Fruit fly (Drosophila melanogaster) whole organism, embryonic: ENCODE data around the gene CG3348.
A peak's percentile ranks its signal among the peaks of the same experiment; 100 is the strongest.

Source experiments
- ATbp ChIP-seq: fragments of 200-800 bp; sonication (Bioruptor generic); optimal IDR thresholded peaks from 2 replicates; lab custom pipeline; 2017; ENCODE audit warnings: missing biosample characterization, mild to moderate bottlenecking, missing genetic modification characterization, missing genetic modification reagents
- Abd-B ChIP-seq: fragments of 200-800 bp; sonication (Bioruptor generic); optimal IDR thresholded peaks from 2 replicates; lab custom pipeline; 2018; ENCODE audit warnings: missing biosample characterization, mild to moderate bottlenecking, missing genetic modification characterization, moderate library complexity
- Ada2b ChIP-seq: fragments of 200-800 bp; sonication (Bioruptor generic); IDR thresholded peaks from 2 replicates; pipeline ENCODE4 v1.3.6; 2022; ENCODE audit warnings: missing biosample characterization, missing genetic modification characterization
- Antp ChIP-seq: fragments of 200-800 bp; sonication (Bioruptor generic); optimal IDR thresholded peaks from 3 replicates; lab custom pipeline; 2016; ENCODE audit warnings: missing biosample characterization, missing genetic modification characterization
- CG10431 ChIP-seq: fragments of 200-800 bp; sonication (Bioruptor generic); optimal IDR thresholded peaks from 3 replicates; lab custom pipeline; 2018; ENCODE audit warnings: missing biosample characterization, mild to moderate bottlenecking, missing genetic modification characterization
- CG10462 ChIP-seq: fragments of 200-800 bp; sonication (Bioruptor generic); optimal IDR thresholded peaks from 2 replicates; lab custom pipeline; 2016; ENCODE audit warnings: missing biosample characterization, missing genetic modification characterization
- CG11695 ChIP-seq: fragments of 200-800 bp; sonication (Bioruptor generic); IDR thresholded peaks from 3 replicates; pipeline ENCODE4 v1.3.6; 2022; ENCODE audit warnings: missing biosample characterization, missing genetic modification characterization
- CG12659 ChIP-seq: fragments of 200-800 bp; sonication (Bioruptor generic); optimal IDR thresholded peaks from 3 replicates; lab custom pipeline; 2017; ENCODE audit warnings: mild to moderate bottlenecking, missing biosample characterization, missing genetic modification reagents, missing genetic modification characterization
- CG12744 ChIP-seq: fragments of 200-800 bp; sonication (Bioruptor generic); optimal IDR thresholded peaks from 2 replicates; lab custom pipeline; 2016; ENCODE audit warnings: missing biosample characterization, missing genetic modification characterization
- CG16863 ChIP-seq: fragments of 200-800 bp; sonication (Bioruptor generic); optimal IDR thresholded peaks from 3 replicates; lab custom pipeline; 2016; ENCODE audit warnings: missing biosample characterization, missing genetic modification characterization
- CG18599 ChIP-seq: fragments of 200-800 bp; sonication (Bioruptor generic); optimal IDR thresholded peaks from 3 replicates; lab custom pipeline; 2017; ENCODE audit warnings: missing biosample characterization, missing genetic modification characterization, mild to moderate bottlenecking, moderate library complexity, missing genetic modification reagents
- CG18619 ChIP-seq: fragments of 200-800 bp; sonication (Bioruptor generic); optimal IDR thresholded peaks from 3 replicates; lab custom pipeline; 2017; ENCODE audit warnings: missing biosample characterization, mild to moderate bottlenecking, missing genetic modification characterization
- CG2678 ChIP-seq: fragments of 200-800 bp; sonication (Bioruptor generic); optimal IDR thresholded peaks from 3 replicates; lab custom pipeline; 2019; ENCODE audit warnings: missing biosample characterization, mild to moderate bottlenecking, missing genetic modification characterization, moderate library complexity
- CG2712 ChIP-seq: fragments of 200-800 bp; optimal IDR thresholded peaks from 3 replicates; lab custom pipeline; 2019; ENCODE audit warnings: missing biosample characterization, mild to moderate bottlenecking, missing genetic modification characterization, moderate library complexity
- CG30403 ChIP-seq: fragments of 200-800 bp; sonication (Bioruptor generic); optimal IDR thresholded peaks from 3 replicates; lab custom pipeline; 2016; ENCODE audit warnings: missing biosample characterization, missing genetic modification characterization
- CG31224 ChIP-seq: fragments of 200-800 bp; sonication (Bioruptor generic); IDR thresholded peaks from 2 replicates; pipeline ENCODE4 v1.3.6; 2022; ENCODE audit warnings: missing biosample characterization, missing genetic modification characterization
- CG33557 ChIP-seq: fragments of 200-800 bp; sonication (Bioruptor generic); optimal IDR thresholded peaks from 2 replicates; lab custom pipeline; 2019; ENCODE audit warnings: missing biosample characterization, mild to moderate bottlenecking, missing genetic modification characterization, moderate library complexity
- CG3407 ChIP-seq: fragments of 200-800 bp; sonication (Bioruptor generic); optimal IDR thresholded peaks from 2 replicates; lab custom pipeline; 2018; ENCODE audit warnings: missing biosample characterization, mild to moderate bottlenecking, missing genetic modification characterization
- CG42726 ChIP-seq: fragments of 200-800 bp; sonication (Bioruptor generic); IDR thresholded peaks from 2 replicates; pipeline ENCODE4 v1.3.6; 2022; ENCODE audit warnings: missing biosample characterization, missing genetic modification characterization; ENCODE audit not compliant: partially characterized antibody
- CG4424 ChIP-seq: fragments of 200-800 bp; sonication (Bioruptor generic); optimal IDR thresholded peaks from 3 replicates; lab custom pipeline; 2016; ENCODE audit warnings: missing biosample characterization, missing genetic modification characterization
- CG7357 ChIP-seq: fragments of 200-800 bp; sonication (Bioruptor generic); IDR thresholded peaks from 3 replicates; pipeline ENCODE4 v1.3.6; 2022; ENCODE audit warnings: missing biosample characterization, missing genetic modification characterization
- CG8388 ChIP-seq: fragments of 200-800 bp; sonication (Bioruptor generic); optimal IDR thresholded peaks from 2 replicates; lab custom pipeline; 2019; ENCODE audit warnings: missing biosample characterization, mild to moderate bottlenecking, missing genetic modification characterization, moderate library complexity
- Camta ChIP-seq: fragments of 200-800 bp; sonication (Bioruptor generic); optimal IDR thresholded peaks from 2 replicates; lab custom pipeline; 2016; ENCODE audit warnings: missing biosample characterization, missing genetic modification characterization
- CrebB ChIP-seq: fragments of 200-800 bp; sonication (Bioruptor generic); optimal IDR thresholded peaks from 3 replicates; lab custom pipeline; 2018; ENCODE audit warnings: missing biosample characterization, mild to moderate bottlenecking, missing genetic modification characterization
- Ets97D ChIP-seq: fragments of 200-800 bp; sonication (Bioruptor generic); optimal IDR thresholded peaks from 3 replicates; lab custom pipeline; 2016; ENCODE audit warnings: missing biosample characterization, missing genetic modification characterization
- Lpt ChIP-seq: fragments of >200 bp; optimal IDR thresholded peaks from 2 replicates; lab custom pipeline; 2018; ENCODE audit warnings: missing biosample characterization, missing genetic modification characterization
- Mrtf ChIP-seq: fragments of 200-800 bp; sonication (Bioruptor generic); IDR thresholded peaks from 3 replicates; pipeline ENCODE4 v1.3.6; 2022; ENCODE audit warnings: missing biosample characterization, missing genetic modification characterization
- NC2β ChIP-seq: fragments of 200-800 bp; sonication (Bioruptor generic); optimal IDR thresholded peaks from 2 replicates; lab custom pipeline; 2016; ENCODE audit warnings: missing biosample characterization, missing genetic modification characterization
- Optix ChIP-seq: fragments of 200-800 bp; sonication (Bioruptor generic); IDR thresholded peaks from 3 replicates; pipeline ENCODE4 v1.3.6; 2022; ENCODE audit warnings: missing biosample characterization, missing genetic modification characterization
- abd-A ChIP-seq: fragments of 200-800 bp; sonication (Bioruptor generic); optimal IDR thresholded peaks from 3 replicates; lab custom pipeline; 2019; ENCODE audit warnings: missing biosample characterization, mild to moderate bottlenecking, missing genetic modification characterization, moderate library complexity
- ara ChIP-seq: fragments of 200-800 bp; sonication (Bioruptor generic); IDR thresholded peaks from 2 replicates; pipeline ENCODE4 v1.3.6; 2022; ENCODE audit warnings: missing biosample characterization, missing genetic modification characterization
- ase ChIP-seq: fragments of 200-800 bp; sonication (Bioruptor generic); IDR thresholded peaks from 3 replicates; pipeline ENCODE4 v1.3.6; 2022; ENCODE audit warnings: missing biosample characterization, missing genetic modification characterization
- az2 ChIP-seq: fragments of 200-800 bp; sonication (Bioruptor generic); optimal IDR thresholded peaks from 3 replicates; lab custom pipeline; 2016; ENCODE audit warnings: missing biosample characterization, missing genetic modification characterization
- chinmo ChIP-seq: fragments of 200-800 bp; sonication (Bioruptor generic); IDR thresholded peaks from 4 replicates; pipeline ENCODE4 v1.3.6; 2022; ENCODE audit warnings: missing biosample characterization, missing genetic modification characterization; ENCODE audit not compliant: partially characterized antibody
- chn ChIP-seq: fragments of 200-800 bp; sonication (Bioruptor generic); optimal IDR thresholded peaks from 2 replicates; lab custom pipeline; 2016; ENCODE audit warnings: missing biosample characterization, missing genetic modification characterization
- crp ChIP-seq, 2 experiments: fragments of 200-800 bp; sonication (Bioruptor generic); optimal IDR thresholded peaks; 2 replicates in 1 of 2; 3 replicates in 1 of 2; lab custom pipeline; 2017; ENCODE audit warnings: missing biosample characterization in 2 of 2, missing genetic modification characterization in 2 of 2, mild to moderate bottlenecking in 1 of 2, moderate library complexity in 1 of 2
- gfzf ChIP-seq: fragments of 200-800 bp; sonication (Bioruptor generic); optimal IDR thresholded peaks from 2 replicates; lab custom pipeline; 2016; ENCODE audit warnings: missing biosample characterization, mild to moderate bottlenecking, missing genetic modification characterization, moderate library complexity
- hbn ChIP-seq: fragments of 200-800 bp; sonication (Bioruptor generic); IDR thresholded peaks from 2 replicates; pipeline ENCODE4 v1.3.6; 2022; ENCODE audit warnings: missing biosample characterization, missing genetic modification characterization; ENCODE audit not compliant: partially characterized antibody
- maf-S ChIP-seq: fragments of 200-800 bp; sonication (Bioruptor generic); optimal IDR thresholded peaks from 2 replicates; lab custom pipeline; 2016; ENCODE audit warnings: missing biosample characterization, missing genetic modification characterization
- nerfin-1 ChIP-seq: fragments of 200-800 bp; sonication (Bioruptor generic); optimal IDR thresholded peaks from 3 replicates; lab custom pipeline; 2019; ENCODE audit warnings: missing biosample characterization, mild to moderate bottlenecking, missing genetic modification characterization, moderate library complexity
- onecut ChIP-seq: fragments of 200-800 bp; sonication (Bioruptor generic); IDR thresholded peaks from 2 replicates; pipeline ENCODE4 v1.3.6; 2022; ENCODE audit warnings: missing biosample characterization, missing genetic modification characterization
- pho ChIP-seq: fragments of 200-800 bp; sonication (Bioruptor generic); optimal IDR thresholded peaks from 2 replicates; lab custom pipeline; 2016; ENCODE audit warnings: missing biosample characterization, missing genetic modification characterization
- phol ChIP-seq: fragments of 200-800 bp; sonication (Bioruptor generic); optimal IDR thresholded peaks from 3 replicates; lab custom pipeline; 2018; ENCODE audit warnings: missing biosample characterization, mild to moderate bottlenecking, missing genetic modification characterization, moderate library complexity
- pros ChIP-seq: fragments of 200-800 bp; sonication (Bioruptor generic); optimal IDR thresholded peaks from 3 replicates; lab custom pipeline; 2019; ENCODE audit warnings: missing biosample characterization, mild to moderate bottlenecking, missing genetic modification characterization, moderate library complexity
- seq ChIP-seq: fragments of 200-800 bp; sonication (Bioruptor generic); IDR thresholded peaks from 2 replicates; pipeline ENCODE4 v1.3.6; 2022; ENCODE audit warnings: missing biosample characterization, missing genetic modification characterization
- sug ChIP-seq: fragments of 200-800 bp; optimal IDR thresholded peaks from 2 replicates; lab custom pipeline; 2019; ENCODE audit warnings: missing biosample characterization, mild to moderate bottlenecking, missing genetic modification characterization, moderate library complexity
- twi ChIP-seq: fragments of 200-800 bp; optimal IDR thresholded peaks from 2 replicates; lab custom pipeline; 2019; ENCODE audit warnings: missing biosample characterization, mild to moderate bottlenecking, missing genetic modification characterization, moderate library complexity
- zf30C ChIP-seq: fragments of 200-800 bp; sonication (Bioruptor generic); optimal IDR thresholded peaks from 3 replicates; lab custom pipeline; 2018; ENCODE audit warnings: missing biosample characterization, mild to moderate bottlenecking, missing genetic modification characterization

The CG3348 gene

dm6 chr3R:27288202-27289135, 3.5 kb downstream of the CG3348 start, which contains the start of the genes bigmax and Hmu (continued):
- peak; percentile 81; the same call in 2 of the 4 replicates for TF ChIP-seq chinmo (GFP tag; lab: Robert Waterston, UW)
- peak; percentile 85 for TF ChIP-seq CG12744 (GFP tag; lab: Kevin White, UChicago)
- peak; percentile 81 for TF ChIP-seq CG16863 (GFP tag; lab: Kevin White, UChicago)
- TF ChIP-seq ara (GFP tag; lab: Robert Waterston, UW), result peak; percentile 74
- no peak for TF ChIP-seq Lpt (GFP tag; lab: Kevin White, UChicago)
- TF ChIP-seq onecut (GFP tag; lab: Robert Waterston, UW), result peak; percentile 59
- peak; percentile 91 for TF ChIP-seq CG12659 (GFP tag; lab: Kevin White, UChicago)
- peak; percentile 32 for TF ChIP-seq CG3407 (GFP tag; lab: Kevin White, UChicago)
- TF ChIP-seq ase (GFP tag; lab: Robert Waterston, UW), result peak; percentile 80
- TF ChIP-seq CG7357 (GFP tag; lab: Robert Waterston, UW), result peak; percentile 69; the same call in 2 of the 3 replicates
- peak; percentile 81 for TF ChIP-seq CG2678 (tag; lab: Kevin White, UChicago)
- TF ChIP-seq phol (tag; lab: Kevin White, UChicago), result peak; percentile 87
- TF ChIP-seq twi (tag; lab: Kevin White, UChicago), result peak; percentile 69
- peak; percentile 91 for TF ChIP-seq Antp (GFP tag; lab: Kevin White, UChicago)
- peak; percentile 75 for TF ChIP-seq CG10462 (GFP tag; lab: Kevin White, UChicago)
- peak; percentile 78 for TF ChIP-seq nerfin-1 (tag; lab: Kevin White, UChicago)
- peak; percentile 86 for TF ChIP-seq CG2712 (tag; lab: Kevin White, UChicago)
- TF ChIP-seq CG18619 (GFP tag; lab: Kevin White, UChicago), result peak; percentile 73
- peak; percentile 83 for TF ChIP-seq NC2β (GFP tag; lab: Kevin White, UChicago)
- TF ChIP-seq CG8388 (GFP tag; lab: Kevin White, UChicago), result peak; percentile 74
- peak in 1 of 2 experiments; percentile 60 for TF ChIP-seq crp (GFP tag; optimal IDR thresholded peaks at IDR 0.05; lab: Kevin White, UChicago)
- TF ChIP-seq CG11695 (GFP tag; lab: Robert Waterston, UW), result peak; percentile 78; the same call in 2 of the 3 replicates
- peak; percentile 89 for TF ChIP-seq CG30403 (GFP tag; lab: Kevin White, UChicago)
- peak; percentile 77 for TF ChIP-seq az2
- no peak for TF ChIP-seq zf30C (GFP tag; lab: Kevin White, UChicago)
- TF ChIP-seq pros (GFP tag; lab: Kevin White, UChicago), result no peak
- peak; percentile 44 for TF ChIP-seq abd-A (tag; lab: Kevin White, UChicago)
- TF ChIP-seq hbn (GFP tag; lab: Robert Waterston, UW), result peak; percentile 94
- TF ChIP-seq CrebB (tag; lab: Kevin White, UChicago), result peak; percentile 69
- TF ChIP-seq Camta (GFP tag; lab: Kevin White, UChicago), result peak; percentile 80
- TF ChIP-seq pho (GFP tag; lab: Kevin White, UChicago), result peak; percentile 93
- TF ChIP-seq sug (tag; lab: Kevin White, UChicago), result peak; percentile 83
- TF ChIP-seq seq (GFP tag; lab: Robert Waterston, UW), result peak; percentile 64
- TF ChIP-seq gfzf (GFP tag; lab: Kevin White, UChicago), result peak; percentile 96
- peak; percentile 86 for TF ChIP-seq Ets97D (GFP tag; lab: Kevin White, UChicago)
- TF ChIP-seq ATbp (GFP tag; lab: Kevin White, UChicago), result peak; percentile 21
- TF ChIP-seq Ada2b (GFP tag; lab: Robert Waterston, UW), result peak; percentile 80
- TF ChIP-seq Optix (GFP tag; lab: Robert Waterston, UW), result peak; percentile 74; the same call in 2 of the 3 replicates
- peak; percentile 68 for TF ChIP-seq CG31224 (GFP tag; lab: Robert Waterston, UW)
- TF ChIP-seq maf-S (GFP tag; lab: Kevin White, UChicago), result peak; percentile 84
- TF ChIP-seq CG4424, result peak; percentile 81
- TF ChIP-seq CG42726 (GFP tag; lab: Robert Waterston, UW), result peak; percentile 55; the same call in 1 of the 2 replicates
- TF ChIP-seq CG18599 (GFP tag; lab: Kevin White, UChicago), result peak; percentile 85
- no peak for TF ChIP-seq CG10431
- TF ChIP-seq Mrtf (GFP tag; lab: Robert Waterston, UW), result peak; percentile 73
- peak; percentile 50 for TF ChIP-seq CG33557
- peak; percentile 79 for TF ChIP-seq chn (GFP tag; lab: Kevin White, UChicago)
- TF ChIP-seq Abd-B (GFP tag; lab: Kevin White, UChicago), result peak; percentile 75
